Fruit fly (Drosophila melanogaster): ENCODE results near the gene anchor.

anchor gene

DNA sequence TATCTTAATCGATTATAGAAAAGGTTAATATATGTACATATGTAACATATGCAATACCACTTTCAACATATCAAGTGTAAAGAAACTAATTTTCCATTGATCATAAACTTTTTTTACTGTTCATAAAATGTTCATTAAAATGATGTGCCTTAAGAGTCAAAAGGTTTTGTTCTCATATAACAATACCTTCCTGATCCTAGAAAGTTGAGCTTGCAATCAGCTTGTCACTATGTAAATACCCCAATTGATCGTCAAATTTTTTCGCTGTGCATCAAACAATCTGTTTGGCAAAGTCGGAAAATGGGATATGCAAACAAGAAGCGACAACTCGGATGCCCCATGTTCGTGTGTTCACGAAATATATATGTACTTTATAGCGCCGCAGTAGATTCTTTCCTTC is 31.6 kb upstream of the anchor start:
- TF ChIP-seq h (GFP tag; optimal IDR thresholded peaks at IDR 0.05) (no peak), HLH106 (tag; optimal IDR thresholded peaks at IDR 0.05) (peak; percentile 49), CG9705 (GFP tag; optimal IDR thresholded peaks at IDR 0.05) (peak; percentile 30), rgr (GFP tag; optimal IDR thresholded peaks at IDR 0.05) (peak; percentile 32), Sp1 (GFP tag; optimal IDR thresholded peaks at IDR 0.05) (peak; percentile 64)

DNA sequence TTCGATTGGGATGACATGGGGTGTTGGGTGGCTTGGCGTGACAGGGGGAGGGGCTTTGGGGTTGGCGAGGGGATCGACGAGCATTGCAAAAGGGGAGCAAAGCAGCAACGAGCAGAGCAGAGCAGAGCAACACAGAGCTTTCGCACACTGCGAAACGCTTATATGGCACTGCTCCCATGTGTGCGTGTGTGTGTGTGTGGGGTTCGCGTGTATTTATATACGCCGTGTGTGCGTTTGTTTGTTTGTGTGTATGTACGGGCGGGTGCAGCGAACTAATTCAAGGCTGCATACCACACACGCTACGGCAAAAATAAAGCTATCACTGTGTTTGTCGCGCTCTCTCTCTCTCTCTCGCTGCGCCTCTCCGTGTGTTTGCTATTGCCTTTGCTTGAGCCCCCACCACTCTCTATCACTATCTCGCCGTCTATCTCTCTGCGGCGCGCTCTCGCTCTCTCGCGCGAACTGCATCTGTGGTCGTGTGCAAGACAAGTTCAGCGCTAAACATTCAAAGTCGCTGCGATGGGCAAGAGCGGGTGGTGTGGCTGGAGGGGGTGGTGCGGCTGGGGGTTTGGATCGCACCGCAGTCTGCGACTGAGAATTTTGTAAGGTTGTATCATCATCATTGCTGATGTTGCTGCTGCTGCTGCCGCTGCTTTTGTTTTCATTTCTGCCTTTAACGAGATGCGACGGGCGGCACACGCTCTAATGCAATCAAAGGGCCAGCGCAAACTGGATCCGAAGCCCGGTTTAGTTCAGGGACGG is 31.0 kb upstream of the anchor start:
- peak; percentile 30 for TF ChIP-seq Sp1 (GFP tag; optimal IDR thresholded peaks at IDR 0.05)
- TF ChIP-seq CG9705 (GFP tag; optimal IDR thresholded peaks at IDR 0.05): peak; percentile 9
- TF ChIP-seq rgr (GFP tag; optimal IDR thresholded peaks at IDR 0.05): peak; percentile 25
- TF ChIP-seq tai (GFP tag; optimal IDR thresholded peaks at IDR 0.05): peak; percentile 82
- peak; percentile 76 for TF ChIP-seq psq (GFP tag; optimal IDR thresholded peaks at IDR 0.05)
- TF ChIP-seq CrebA (GFP tag; optimal IDR thresholded peaks at IDR 0.05; ENCODE audit: borderline replicate concordance): no peak
- no peak for TF ChIP-seq Abd-B (GFP tag; optimal IDR thresholded peaks at IDR 0.05)
- TF ChIP-seq Jra (GFP tag; optimal IDR thresholded peaks at IDR 0.05): peak; percentile 72
- peak; percentile 3 for TF ChIP-seq ey (GFP tag; optimal IDR thresholded peaks at IDR 0.05)
- peak; percentile 85 for TF ChIP-seq Rel (GFP tag; optimal IDR thresholded peaks at IDR 0.05)
- peak; percentile 68 for TF ChIP-seq Rel (tag; optimal IDR thresholded peaks at IDR 0.05)
- TF ChIP-seq Hr83 (GFP tag; optimal IDR thresholded peaks at IDR 0.05; ENCODE audit: poor library complexity, severe bottlenecking): peak; percentile 95
- TF ChIP-seq br (GFP tag; optimal IDR thresholded peaks at IDR 0.05): peak; percentile 66
- TF ChIP-seq Dfd (GFP tag; optimal IDR thresholded peaks at IDR 0.05): no peak
- peak; percentile 99 for TF ChIP-seq Dif (GFP tag; optimal IDR thresholded peaks at IDR 0.05; ENCODE audit: partially characterized antibody)
- TF ChIP-seq jim (GFP tag; optimal IDR thresholded peaks at IDR 0.05): no peak
- TF ChIP-seq Vsx2 (GFP tag; optimal IDR thresholded peaks at IDR 0.05; ENCODE audit: partially characterized antibody): peak; percentile 87
- no peak for TF ChIP-seq pan (optimal IDR thresholded peaks at IDR 0.05)
- TF ChIP-seq dsf (GFP tag; optimal IDR thresholded peaks at IDR 0.05; ENCODE audit: borderline replicate concordance): no peak
- TF ChIP-seq CG32264 (GFP tag; optimal IDR thresholded peaks at IDR 0.05): no peak
- TF ChIP-seq dl (GFP tag; optimal IDR thresholded peaks at IDR 0.05; ENCODE audit: insufficient read depth in 1 of 2, partially characterized antibody in 2 of 2): peak; percentile 96 to 99
- TF ChIP-seq woc (GFP tag; optimal IDR thresholded peaks at IDR 0.05): no peak
- no peak for TF ChIP-seq sv (GFP tag; optimal IDR thresholded peaks at IDR 0.05)
- TF ChIP-seq OdsH (GFP tag; optimal IDR thresholded peaks at IDR 0.05): peak; percentile 38
- no peak for TF ChIP-seq dmrt93B (GFP tag; optimal IDR thresholded peaks at IDR 0.05)
- TF ChIP-seq brk (GFP tag; optimal IDR thresholded peaks at IDR 0.05): no peak
- peak; percentile 89 for TF ChIP-seq h (GFP tag; optimal IDR thresholded peaks at IDR 0.05)
- no peak for TF ChIP-seq Hr78 (GFP tag; optimal IDR thresholded peaks at IDR 0.05)
- TF ChIP-seq sage (GFP tag; optimal IDR thresholded peaks at IDR 0.05): no peak
- TF ChIP-seq HLH106 (tag; optimal IDR thresholded peaks at IDR 0.05): peak; percentile 45
- no peak for TF ChIP-seq usp (GFP tag; optimal IDR thresholded peaks at IDR 0.05)
- TF ChIP-seq lola (GFP tag; optimal IDR thresholded peaks at IDR 0.05): no peak
- TF ChIP-seq Hnf4 (GFP tag; optimal IDR thresholded peaks at IDR 0.05): peak; percentile 16
- no peak for TF ChIP-seq Mio (GFP tag; optimal IDR thresholded peaks at IDR 0.05)
- no peak for TF ChIP-seq Myc (optimal IDR thresholded peaks at IDR 0.05)
- TF ChIP-seq N (GFP tag; optimal IDR thresholded peaks at IDR 0.05): peak; percentile 78
- TF ChIP-seq GATAd (GFP tag; optimal IDR thresholded peaks at IDR 0.05): no peak
- peak; percentile 26 to 45 for TF ChIP-seq foxo (GFP tag; optimal IDR thresholded peaks at IDR 0.05)
- TF ChIP-seq fru (GFP tag; optimal IDR thresholded peaks at IDR 0.05): peak; percentile 89

DNA sequence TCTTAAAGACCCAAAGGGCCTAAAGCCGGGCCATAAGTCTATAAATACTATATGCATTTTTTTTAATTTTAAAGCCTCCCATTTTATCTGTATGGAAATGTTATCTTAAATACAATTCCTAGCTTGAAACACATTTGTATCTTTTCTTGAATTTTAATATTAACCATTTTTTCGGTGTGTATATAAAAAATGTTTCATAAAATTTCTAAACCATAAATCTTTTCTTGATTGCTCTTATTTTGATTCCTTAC is 30.5 kb upstream of the anchor start:
- TF ChIP-seq psq (GFP tag; optimal IDR thresholded peaks at IDR 0.05): no peak
- TF ChIP-seq Rel (GFP tag; optimal IDR thresholded peaks at IDR 0.05): no peak
- TF ChIP-seq Rel (tag; optimal IDR thresholded peaks at IDR 0.05): no peak
- no peak for TF ChIP-seq CrebA (GFP tag; optimal IDR thresholded peaks at IDR 0.05; ENCODE audit: borderline replicate concordance)
- no peak for TF ChIP-seq br (GFP tag; optimal IDR thresholded peaks at IDR 0.05)
- no peak for TF ChIP-seq Sp1 (GFP tag; optimal IDR thresholded peaks at IDR 0.05)
- TF ChIP-seq usp (GFP tag; optimal IDR thresholded peaks at IDR 0.05): no peak
- no peak for TF ChIP-seq CG9705 (GFP tag; optimal IDR thresholded peaks at IDR 0.05)
- no peak for TF ChIP-seq CG32264 (GFP tag; optimal IDR thresholded peaks at IDR 0.05)
- no peak for TF ChIP-seq lola (GFP tag; optimal IDR thresholded peaks at IDR 0.05)
- TF ChIP-seq pan (optimal IDR thresholded peaks at IDR 0.05): no peak
- TF ChIP-seq Mio (GFP tag; optimal IDR thresholded peaks at IDR 0.05): no peak
- no peak for TF ChIP-seq fru (GFP tag; optimal IDR thresholded peaks at IDR 0.05)
